Worm (Caenorhabditis elegans) whole organism, young adult: ENCODE results near the gene T20G5.13.

ENCODE experiments used
- B0019.2 ChIP-seq: fragments of 200-800 bp; sonication (Bioruptor generic); conservative IDR thresholded peaks from 2 replicates; pipeline ENCODE4 v1.3.6; 2022; ENCODE audit warnings: missing genetic modification reagents, missing genetic modification characterization, missing compliant biosample characterization
- B0336.3 ChIP-seq: fragments of 200-800 bp; sonication (Bioruptor generic); IDR thresholded peaks from 2 replicates; pipeline ENCODE4 v1.3.6; 2022; ENCODE audit warnings: missing genetic modification characterization, missing compliant biosample characterization
- D2030.7 ChIP-seq: fragments of 200-800 bp; sonication (Bioruptor generic); IDR thresholded peaks from 2 replicates; pipeline ENCODE4 v1.3.6; 2022; ENCODE audit warnings: missing genetic modification reagents, missing genetic modification characterization, missing compliant biosample characterization
- F10E7.11 ChIP-seq: sonication (generic microtip); optimal IDR thresholded peaks from 2 replicates; lab custom pipeline; 2017; ENCODE audit warnings: mild to moderate bottlenecking, missing genetic modification characterization, moderate library complexity, missing compliant biosample characterization
- F33H1.4 ChIP-seq: fragments of 200-800 bp; sonication (Bioruptor generic); IDR thresholded peaks from 2 replicates; pipeline ENCODE4 v1.3.6; 2022; ENCODE audit warnings: missing genetic modification reagents, missing genetic modification characterization, missing compliant biosample characterization
- F49E8.2 ChIP-seq: sonication (generic microtip); optimal IDR thresholded peaks from 3 replicates; lab custom pipeline; 2017; ENCODE audit warnings: missing genetic modification characterization, mild to moderate bottlenecking, missing compliant biosample characterization, antibody characterized with exemption, moderate library complexity; ENCODE audit not compliant: insufficient read depth
- Y53F4B.3 ChIP-seq: fragments of 200-800 bp; sonication (Bioruptor generic); IDR thresholded peaks from 2 replicates; pipeline ENCODE4 v1.3.6; 2022; ENCODE audit warnings: missing genetic modification reagents, missing genetic modification characterization, missing compliant biosample characterization
- Y53G8AR.9 ChIP-seq: fragments of 200-800 bp; sonication (Bioruptor generic); conservative IDR thresholded peaks from 2 replicates; pipeline ENCODE4 v1.3.6; 2022; ENCODE audit warnings: missing genetic modification reagents, missing genetic modification characterization, missing compliant biosample characterization
- ZK185.1 ChIP-seq: sonication (generic microtip); optimal IDR thresholded peaks from 2 replicates; lab custom pipeline; 2016; ENCODE audit warnings: mild to moderate bottlenecking, missing genetic modification characterization, missing compliant biosample characterization; ENCODE audit not compliant: poor library complexity, severe bottlenecking
- ama-1 ChIP-seq, 3 experiments: fragments of 150-350 bp in 1 of 3; sonication (generic microtip) in 2 of 3; optimal IDR thresholded peaks; 2 replicates each; lab custom pipeline; 2014 to 2018; ENCODE audit warnings: missing biosample characterization in 2 of 3, missing genetic modification characterization in 2 of 3, missing genetic modification reagents in 2 of 3
- atf-7 ChIP-seq: sonication (generic microtip); optimal IDR thresholded peaks from 2 replicates; lab custom pipeline; 2017; ENCODE audit warnings: mild to moderate bottlenecking, missing genetic modification characterization, missing compliant biosample characterization
- athp-1 ChIP-seq: sonication (generic microtip); optimal IDR thresholded peaks from 2 replicates; lab custom pipeline; 2017; ENCODE audit warnings: mild to moderate bottlenecking, missing genetic modification characterization, missing compliant biosample characterization
- ceh-79 ChIP-seq: sonication (generic microtip); optimal IDR thresholded peaks from 2 replicates; lab custom pipeline; 2017; ENCODE audit warnings: mild to moderate bottlenecking, missing genetic modification characterization, missing compliant biosample characterization
- ceh-91 ChIP-seq: fragments of 200-800 bp; sonication (Bioruptor generic); IDR thresholded peaks from 2 replicates; pipeline ENCODE4 v1.3.6; 2022; ENCODE audit warnings: missing genetic modification reagents, missing genetic modification characterization, missing compliant biosample characterization
- chd-7 ChIP-seq: sonication (generic microtip); optimal IDR thresholded peaks from 2 replicates; lab custom pipeline; 2016; ENCODE audit warnings: mild to moderate bottlenecking, missing genetic modification characterization, moderate library complexity, missing compliant biosample characterization
- efl-1 ChIP-seq: fragments of 150-350 bp; optimal IDR thresholded peaks from 2 replicates; lab custom pipeline; 2014; ENCODE audit warnings: missing biosample characterization, missing genetic modification reagents, missing genetic modification characterization
- ekl-4 ChIP-seq: fragments of 200-800 bp; sonication (Bioruptor generic); IDR thresholded peaks from 2 replicates; pipeline ENCODE4 v1.3.6; 2022; ENCODE audit warnings: missing genetic modification reagents, missing genetic modification characterization, missing compliant biosample characterization
- ets-4 ChIP-seq: fragments of 200-800 bp; sonication (Bioruptor generic); optimal IDR thresholded peaks from 2 replicates; lab custom pipeline; 2018; ENCODE audit warnings: mild to moderate bottlenecking, missing genetic modification characterization, missing compliant biosample characterization
- hlh-26 ChIP-seq: fragments of 200-800 bp; sonication (Bioruptor generic); conservative IDR thresholded peaks from 2 replicates; pipeline ENCODE4 v1.3.6; 2022; ENCODE audit warnings: missing genetic modification reagents, missing genetic modification characterization, missing compliant biosample characterization
- hmg-1.2 ChIP-seq: fragments of 200-800 bp; sonication (Bioruptor generic); IDR thresholded peaks from 2 replicates; pipeline ENCODE4 v1.3.6; 2022; ENCODE audit warnings: missing genetic modification reagents, missing genetic modification characterization, missing compliant biosample characterization
- hrde-1 ChIP-seq: sonication (generic microtip); optimal IDR thresholded peaks from 2 replicates; lab custom pipeline; 2016; ENCODE audit warnings: missing genetic modification characterization, mild to moderate bottlenecking, missing compliant biosample characterization, moderate library complexity, missing genotype, missing genetic modification reagents, borderline replicate concordance
- hsf-1 ChIP-seq: fragments of 200-800 bp; sonication (Bioruptor generic); IDR thresholded peaks from 2 replicates; pipeline ENCODE4 v1.3.6; 2022; ENCODE audit warnings: missing genetic modification reagents, missing genetic modification characterization, missing compliant biosample characterization
- lin-26 ChIP-seq: fragments of 200-800 bp; sonication (Bioruptor generic); IDR thresholded peaks from 2 replicates; pipeline ENCODE4 v1.3.6; 2022; ENCODE audit warnings: missing genetic modification reagents, missing genetic modification characterization, missing compliant biosample characterization
- lin-35 ChIP-seq, 3 experiments: fragments of 150-350 bp in 2 of 3; sonication (generic microtip) in 1 of 3; optimal IDR thresholded peaks; 2 replicates each; lab custom pipeline; 2014 to 2018; ENCODE audit warnings: missing biosample characterization in 3 of 3, missing genetic modification characterization in 3 of 3, missing genetic modification reagents in 3 of 3
- lin-54 ChIP-seq: fragments of 200-800 bp; sonication (Bioruptor generic); optimal IDR thresholded peaks from 2 replicates; lab custom pipeline; 2018; ENCODE audit warnings: mild to moderate bottlenecking, missing genetic modification characterization, missing compliant biosample characterization
- madf-10 ChIP-seq: sonication (generic microtip); optimal IDR thresholded peaks from 2 replicates; lab custom pipeline; 2016; ENCODE audit warnings: mild to moderate bottlenecking, missing genetic modification characterization, missing compliant biosample characterization
- madf-3 ChIP-seq: fragments of 200-800 bp; sonication (Bioruptor generic); IDR thresholded peaks from 2 replicates; pipeline ENCODE4 v1.3.6; 2022; ENCODE audit warnings: missing genetic modification reagents, missing genetic modification characterization, missing compliant biosample characterization
- madf-6 ChIP-seq: fragments of 200-800 bp; sonication (Bioruptor generic); IDR thresholded peaks from 2 replicates; pipeline ENCODE4 v1.3.6; 2022; ENCODE audit warnings: missing genetic modification reagents, missing genetic modification characterization, missing compliant biosample characterization
- madf-8 ChIP-seq: fragments of 200-800 bp; sonication (Bioruptor generic); conservative IDR thresholded peaks from 2 replicates; pipeline ENCODE4 v1.3.6; 2022; ENCODE audit warnings: missing genetic modification reagents, missing genetic modification characterization, missing compliant biosample characterization
- mcd-1 ChIP-seq: fragments of 200-800 bp; sonication (Bioruptor generic); IDR thresholded peaks from 2 replicates; pipeline ENCODE4 v1.3.6; 2022; ENCODE audit warnings: missing genetic modification reagents, missing genetic modification characterization, missing compliant biosample characterization
- nfya-2 ChIP-seq: fragments of 200-800 bp; sonication (Bioruptor generic); IDR thresholded peaks from 2 replicates; pipeline ENCODE4 v1.3.6; 2022; ENCODE audit warnings: missing genetic modification reagents, missing genetic modification characterization, missing compliant biosample characterization
- nfyb-1 ChIP-seq: fragments of 200-800 bp; sonication (Bioruptor generic); IDR thresholded peaks from 2 replicates; pipeline ENCODE4 v1.3.6; 2022; ENCODE audit warnings: missing genetic modification reagents, missing genetic modification characterization, missing compliant biosample characterization
- nhr-90 ChIP-seq: sonication (generic microtip); optimal IDR thresholded peaks from 2 replicates; lab custom pipeline; 2016; ENCODE audit warnings: missing genotype, mild to moderate bottlenecking, missing genetic modification characterization, missing compliant biosample characterization
- rcor-1 ChIP-seq: fragments of 200-800 bp; sonication (Bioruptor generic); IDR thresholded peaks from 2 replicates; pipeline ENCODE4 v1.3.6; 2022; ENCODE audit warnings: missing genetic modification reagents, missing genetic modification characterization, missing compliant biosample characterization
- snpc-3.4 ChIP-seq: sonication (generic microtip); optimal IDR thresholded peaks from 2 replicates; lab custom pipeline; 2017; ENCODE audit warnings: missing genetic modification characterization, mild to moderate bottlenecking, missing compliant biosample characterization, antibody characterized with exemption, moderate library complexity, missing genotype, missing genetic modification reagents
- snpc-4 ChIP-seq, 5 experiments: fragments of 150-350 bp in 1 of 5; sonication (generic microtip) in 4 of 5; optimal IDR thresholded peaks; 2 replicates each; lab custom pipeline; 2014 to 2018; ENCODE audit warnings: missing genetic modification characterization in 5 of 5, missing biosample characterization in 3 of 5, antibody characterized with exemption in 2 of 5, mild to moderate bottlenecking in 2 of 5, missing compliant biosample characterization in 2 of 5, missing genotype in 2 of 5, moderate library complexity in 2 of 5, missing genetic modification reagents in 1 of 5
- unc-62 ChIP-seq: fragments of 150-350 bp; optimal IDR thresholded peaks from 2 replicates; lab custom pipeline; 2014; ENCODE audit warnings: missing biosample characterization, missing genetic modification reagents, missing genetic modification characterization
- xnd-1 ChIP-seq: sonication (generic microtip); optimal IDR thresholded peaks from 2 replicates; lab custom pipeline; 2016; ENCODE audit warnings: missing genotype, missing genetic modification reagents, missing genetic modification characterization, missing compliant biosample characterization

The T20G5.13 gene

DNA sequence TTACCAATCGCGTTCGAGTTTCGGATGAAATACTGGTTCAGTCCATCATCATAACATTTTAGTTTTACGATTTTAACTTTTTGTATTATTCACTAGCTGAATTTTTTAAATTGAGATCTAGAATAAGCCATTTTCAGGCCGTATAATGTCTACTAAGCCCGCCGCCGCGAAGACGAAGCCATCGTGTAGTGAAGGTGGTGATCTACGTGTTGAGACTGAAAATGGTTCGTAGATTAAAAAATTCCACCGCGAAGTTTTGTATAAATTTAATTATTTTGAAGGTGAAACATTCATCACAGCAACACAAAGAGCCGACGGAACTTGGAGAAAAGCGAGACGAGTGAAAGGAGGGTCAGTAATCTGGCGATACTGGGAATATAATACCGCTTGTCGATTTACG, 8.6 kb upstream of the T20G5.13 start, which contains the start of gene T20G5.9:
T20G5.9 (plus strand) TSS at position 138 of the 400 bp plus-strand sequence.
- TF ChIP-seq athp-1 (tag; lab: Kevin White, UChicago) (peak; percentile 57), hrde-1 (tag; lab: Kevin White, UChicago) (peak; percentile 61), hlh-26 (GFP tag; lab: Robert Waterston, UW) (no peak), F33H1.4 (GFP tag; lab: Robert Waterston, UW) (peak; percentile 42; the same call in 1 of the 2 replicates), D2030.7 (GFP tag; lab: Robert Waterston, UW) (peak; percentile 48; the same call in 1 of the 2 replicates), F10E7.11 (no peak), lin-54 (peak; percentile 9), madf-10 (no peak), hmg-1.2 (peak; percentile 31), nfya-2 (GFP tag; lab: Robert Waterston, UW) (no peak), lin-26 (peak; percentile 36; the same call in 1 of the 2 replicates), rcor-1 (GFP tag; lab: Robert Waterston, UW) (peak; percentile 16; the same call in 1 of the 2 replicates), snpc-4 (GFP tag; optimal IDR thresholded peaks at IDR 0.05; lab: Kevin White, UChicago) (no peak), snpc-4 (tag; optimal IDR thresholded peaks at IDR 0.05; lab: Kevin White, UChicago) (no peak), Y53F4B.3 (no peak), madf-6 (peak; percentile 87), madf-3 (GFP tag; lab: Robert Waterston, UW) (no peak), snpc-3.4 (tag; lab: Kevin White, UChicago) (peak; percentile 15), B0336.3 (GFP tag; lab: Robert Waterston, UW) (0 out of 2 replicates have a peak, but pooled peaks have one; percentile 11), ceh-79 (no peak), xnd-1 (tag; lab: Kevin White, UChicago) (peak; percentile 41), nfyb-1 (GFP tag; lab: Robert Waterston, UW) (0 out of 2 replicates have a peak, but pooled peaks have one; percentile 49), ZK185.1 (no peak), hsf-1 (GFP tag; lab: Robert Waterston, UW) (0 out of 2 replicates have a peak, but pooled peaks have one; percentile 29), ekl-4 (GFP tag; lab: Robert Waterston, UW) (0 out of 2 replicates have a peak, but pooled peaks have one; percentile 44), Y53G8AR.9 (GFP tag; lab: Robert Waterston, UW) (0 out of 2 replicates have a peak, but pooled peaks have one; percentile 6), ama-1 (optimal IDR thresholded peaks at IDR 0.05; lab: Kevin White, UChicago) (peak; percentile 31), ama-1 (GFP tag; optimal IDR thresholded peaks at IDR 0.05; lab: Kevin White, UChicago) (peak in 1 of 2 experiments; percentile 19), efl-1 (GFP tag; lab: Kevin White, UChicago) (peak; percentile 69), atf-7 (tag; lab: Kevin White, UChicago) (no peak), mcd-1 (GFP tag; lab: Robert Waterston, UW) (0 out of 2 replicates have a peak, but pooled peaks have one; percentile 25), chd-7 (tag; lab: Kevin White, UChicago) (peak; percentile 44), ceh-91 (peak; percentile 49; the same call in 1 of the 2 replicates), nhr-90 (tag; lab: Kevin White, UChicago) (no peak), madf-8 (GFP tag; lab: Robert Waterston, UW) (peak; percentile 72), B0019.2 (GFP tag; lab: Robert Waterston, UW) (0 out of 2 replicates have a peak, but pooled peaks have one; percentile 20), F49E8.2 (tag; lab: Kevin White, UChicago) (no peak), ets-4 (GFP tag; lab: Kevin White, UChicago) (no peak)

DNA sequence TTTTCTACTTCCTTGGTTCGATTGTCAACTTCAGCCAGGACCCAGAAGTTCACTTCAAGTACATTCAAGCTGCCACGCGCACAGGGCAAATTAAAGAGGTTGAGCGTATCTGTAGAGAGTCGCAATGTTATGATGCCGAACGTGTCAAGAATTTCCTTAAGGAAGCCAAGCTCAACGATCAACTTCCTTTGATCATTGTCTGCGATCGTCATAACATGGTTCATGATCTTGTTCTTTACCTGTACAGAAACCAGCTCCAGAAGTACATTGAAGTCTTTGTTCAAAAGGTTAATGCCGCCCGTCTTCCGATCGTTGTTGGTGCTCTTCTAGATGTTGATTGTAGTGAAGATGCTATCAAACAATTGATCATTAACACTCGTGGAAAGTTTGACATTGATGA, 5.2 kb upstream of the T20G5.13 start:
- TF ChIP-seq unc-62 (GFP tag; lab: Kevin White, UChicago) (no peak), lin-35 (GFP tag; optimal IDR thresholded peaks at IDR 0.05; lab: Kevin White, UChicago) (no peak)
